Worm (Caenorhabditis elegans) whole organism, young adult: ENCODE measurements around the gene C06A1.3.

Source experiments
- B0336.3 ChIP-seq: fragments of 200-800 bp; sonication (Bioruptor generic); IDR thresholded peaks from 2 replicates; pipeline ENCODE4 v1.3.6; 2022; ENCODE audit warnings: missing genetic modification characterization, missing compliant biosample characterization
- F37B4.10 ChIP-seq: fragments of 200-800 bp; sonication (Bioruptor generic); IDR thresholded peaks from 2 replicates; pipeline ENCODE4 v1.3.6; 2022; ENCODE audit warnings: missing genetic modification characterization, missing compliant biosample characterization
- F39B2.1 ChIP-seq: fragments of 200-800 bp; sonication (Bioruptor generic); IDR thresholded peaks from 2 replicates; pipeline ENCODE4 v1.3.6; 2022; ENCODE audit warnings: missing genetic modification reagents, missing genetic modification characterization, missing compliant biosample characterization
- F52B5.7 ChIP-seq: sonication (generic microtip); optimal IDR thresholded peaks from 2 replicates; lab custom pipeline; 2016; ENCODE audit warnings: mild to moderate bottlenecking, missing genetic modification characterization, missing compliant biosample characterization
- F55B11.4 ChIP-seq: sonication (generic microtip); optimal IDR thresholded peaks from 2 replicates; lab custom pipeline; 2016; ENCODE audit warnings: missing compliant biosample characterization, missing genetic modification characterization, borderline replicate concordance; ENCODE audit not compliant: insufficient read depth
- F57C9.4 ChIP-seq: sonication (generic microtip); optimal IDR thresholded peaks from 2 replicates; lab custom pipeline; 2017; ENCODE audit warnings: mild to moderate bottlenecking, missing genetic modification characterization, missing compliant biosample characterization
- K12H6.12 ChIP-seq: fragments of 200-800 bp; sonication (Bioruptor generic); optimal IDR thresholded peaks from 2 replicates; lab custom pipeline; 2018; ENCODE audit warnings: mild to moderate bottlenecking, missing genetic modification characterization, missing compliant biosample characterization
- Y56A3A.18 ChIP-seq: fragments of 200-800 bp; sonication (Bioruptor generic); IDR thresholded peaks from 2 replicates; pipeline ENCODE4 v1.3.6; 2022; ENCODE audit warnings: missing genetic modification reagents, missing genetic modification characterization, missing compliant biosample characterization
- ZK185.1 ChIP-seq: sonication (generic microtip); optimal IDR thresholded peaks from 2 replicates; lab custom pipeline; 2016; ENCODE audit warnings: mild to moderate bottlenecking, missing genetic modification characterization, missing compliant biosample characterization; ENCODE audit not compliant: poor library complexity, severe bottlenecking
- ama-1 ChIP-seq, 3 experiments: fragments of 150-350 bp in 1 of 3; sonication (generic microtip) in 2 of 3; optimal IDR thresholded peaks; 2 replicates each; lab custom pipeline; 2014 to 2018; ENCODE audit warnings: missing biosample characterization in 2 of 3, missing genetic modification characterization in 2 of 3, missing genetic modification reagents in 2 of 3
- atf-7 ChIP-seq: sonication (generic microtip); optimal IDR thresholded peaks from 2 replicates; lab custom pipeline; 2017; ENCODE audit warnings: mild to moderate bottlenecking, missing genetic modification characterization, missing compliant biosample characterization
- athp-1 ChIP-seq: sonication (generic microtip); optimal IDR thresholded peaks from 2 replicates; lab custom pipeline; 2017; ENCODE audit warnings: mild to moderate bottlenecking, missing genetic modification characterization, missing compliant biosample characterization
- attf-5 ChIP-seq: fragments of 200-800 bp; sonication (Bioruptor generic); optimal IDR thresholded peaks from 2 replicates; lab custom pipeline; 2018; ENCODE audit warnings: mild to moderate bottlenecking, missing genetic modification characterization, missing compliant biosample characterization
- bed-1 ChIP-seq: fragments of 200-800 bp; sonication (Bioruptor generic); IDR thresholded peaks from 2 replicates; pipeline ENCODE4 v1.3.6; 2022; ENCODE audit warnings: missing genetic modification reagents, missing genetic modification characterization, missing compliant biosample characterization
- ccch-3 ChIP-seq: fragments of 200-800 bp; sonication (Bioruptor generic); optimal IDR thresholded peaks from 2 replicates; lab custom pipeline; 2018; ENCODE audit warnings: mild to moderate bottlenecking, missing genetic modification characterization, missing compliant biosample characterization
- cebp-2 ChIP-seq: fragments of 200-800 bp; sonication (Bioruptor generic); IDR thresholded peaks from 2 replicates; pipeline ENCODE4 v1.3.6; 2022; ENCODE audit warnings: missing genetic modification characterization, missing compliant biosample characterization
- ceh-79 ChIP-seq: sonication (generic microtip); optimal IDR thresholded peaks from 2 replicates; lab custom pipeline; 2017; ENCODE audit warnings: mild to moderate bottlenecking, missing genetic modification characterization, missing compliant biosample characterization
- chd-7 ChIP-seq: sonication (generic microtip); optimal IDR thresholded peaks from 2 replicates; lab custom pipeline; 2016; ENCODE audit warnings: mild to moderate bottlenecking, missing genetic modification characterization, moderate library complexity, missing compliant biosample characterization
- dox-1 ChIP-seq: fragments of 200-800 bp; sonication (Bioruptor generic); IDR thresholded peaks from 2 replicates; pipeline ENCODE4 v1.3.6; 2022; ENCODE audit warnings: missing genetic modification reagents, missing genetic modification characterization, missing compliant biosample characterization
- dpff-1 ChIP-seq: sonication (generic microtip); optimal IDR thresholded peaks from 2 replicates; lab custom pipeline; 2017; ENCODE audit warnings: mild to moderate bottlenecking, missing genetic modification characterization, missing compliant biosample characterization
- egl-44 ChIP-seq: fragments of 200-800 bp; sonication (Bioruptor generic); IDR thresholded peaks from 2 replicates; pipeline ENCODE4 v1.3.6; 2022; ENCODE audit warnings: missing genetic modification reagents, missing genetic modification characterization, missing compliant biosample characterization
- ekl-4 ChIP-seq: fragments of 200-800 bp; sonication (Bioruptor generic); IDR thresholded peaks from 2 replicates; pipeline ENCODE4 v1.3.6; 2022; ENCODE audit warnings: missing genetic modification reagents, missing genetic modification characterization, missing compliant biosample characterization
- ets-4 ChIP-seq: fragments of 200-800 bp; sonication (Bioruptor generic); optimal IDR thresholded peaks from 2 replicates; lab custom pipeline; 2018; ENCODE audit warnings: mild to moderate bottlenecking, missing genetic modification characterization, missing compliant biosample characterization
- hlh-26 ChIP-seq: fragments of 200-800 bp; sonication (Bioruptor generic); conservative IDR thresholded peaks from 2 replicates; pipeline ENCODE4 v1.3.6; 2022; ENCODE audit warnings: missing genetic modification reagents, missing genetic modification characterization, missing compliant biosample characterization
- hmg-1.2 ChIP-seq: fragments of 200-800 bp; sonication (Bioruptor generic); IDR thresholded peaks from 2 replicates; pipeline ENCODE4 v1.3.6; 2022; ENCODE audit warnings: missing genetic modification reagents, missing genetic modification characterization, missing compliant biosample characterization
- lin-35 ChIP-seq, 3 experiments: fragments of 150-350 bp in 2 of 3; sonication (generic microtip) in 1 of 3; optimal IDR thresholded peaks; 2 replicates each; lab custom pipeline; 2014 to 2018; ENCODE audit warnings: missing biosample characterization in 3 of 3, missing genetic modification characterization in 3 of 3, missing genetic modification reagents in 3 of 3
- lsl-1 ChIP-seq: fragments of 200-800 bp; sonication (Bioruptor generic); optimal IDR thresholded peaks from 2 replicates; lab custom pipeline; 2018; ENCODE audit warnings: mild to moderate bottlenecking, missing genetic modification characterization, moderate library complexity, missing compliant biosample characterization
- madf-3 ChIP-seq: fragments of 200-800 bp; sonication (Bioruptor generic); IDR thresholded peaks from 2 replicates; pipeline ENCODE4 v1.3.6; 2022; ENCODE audit warnings: missing genetic modification reagents, missing genetic modification characterization, missing compliant biosample characterization
- madf-6 ChIP-seq: fragments of 200-800 bp; sonication (Bioruptor generic); IDR thresholded peaks from 2 replicates; pipeline ENCODE4 v1.3.6; 2022; ENCODE audit warnings: missing genetic modification reagents, missing genetic modification characterization, missing compliant biosample characterization
- nfya-2 ChIP-seq: fragments of 200-800 bp; sonication (Bioruptor generic); IDR thresholded peaks from 2 replicates; pipeline ENCODE4 v1.3.6; 2022; ENCODE audit warnings: missing genetic modification reagents, missing genetic modification characterization, missing compliant biosample characterization
- pbrm-1 ChIP-seq: fragments of 200-800 bp; sonication (Bioruptor generic); IDR thresholded peaks from 2 replicates; pipeline ENCODE4 v1.3.6; 2022; ENCODE audit warnings: missing genetic modification reagents, missing genetic modification characterization, missing compliant biosample characterization
- rcor-1 ChIP-seq: fragments of 200-800 bp; sonication (Bioruptor generic); IDR thresholded peaks from 2 replicates; pipeline ENCODE4 v1.3.6; 2022; ENCODE audit warnings: missing genetic modification reagents, missing genetic modification characterization, missing compliant biosample characterization
- repo-1 ChIP-seq: sonication (generic microtip); optimal IDR thresholded peaks from 2 replicates; lab custom pipeline; 2017; ENCODE audit warnings: mild to moderate bottlenecking, missing genetic modification characterization, missing compliant biosample characterization
- rpc-1 ChIP-seq, 2 experiments: fragments of 150-350 bp in 1 of 2; sonication (generic microtip) in 1 of 2; optimal IDR thresholded peaks; 2 replicates each; lab custom pipeline; 2014 to 2018; ENCODE audit warnings: missing biosample characterization in 1 of 2, missing genetic modification characterization in 1 of 2, missing genetic modification reagents in 1 of 2, missing genotype in 1 of 2
- sea-2 ChIP-seq: fragments of 200-800 bp; sonication (Bioruptor generic); IDR thresholded peaks from 2 replicates; pipeline ENCODE4 v1.3.6; 2022; ENCODE audit warnings: missing genetic modification characterization, missing compliant biosample characterization
- snpc-1.3 ChIP-seq: sonication (generic microtip); optimal IDR thresholded peaks from 2 replicates; lab custom pipeline; 2017; ENCODE audit warnings: missing genetic modification characterization, mild to moderate bottlenecking, missing compliant biosample characterization, antibody characterized with exemption, moderate library complexity, missing genotype, missing genetic modification reagents; ENCODE audit not compliant: insufficient read depth
- snpc-4 ChIP-seq, 5 experiments: fragments of 150-350 bp in 1 of 5; sonication (generic microtip) in 4 of 5; optimal IDR thresholded peaks; 2 replicates each; lab custom pipeline; 2014 to 2018; ENCODE audit warnings: missing genetic modification characterization in 5 of 5, missing biosample characterization in 3 of 5, antibody characterized with exemption in 2 of 5, mild to moderate bottlenecking in 2 of 5, missing compliant biosample characterization in 2 of 5, missing genotype in 2 of 5, moderate library complexity in 2 of 5, missing genetic modification reagents in 1 of 5
- tbp1 ChIP-seq: fragments of 200-800 bp; sonication (Bioruptor generic); optimal IDR thresholded peaks from 2 replicates; lab custom pipeline; 2018; ENCODE audit warnings: mild to moderate bottlenecking, missing genetic modification characterization, missing compliant biosample characterization
- zim-3 ChIP-seq: sonication (generic microtip); optimal IDR thresholded peaks from 2 replicates; lab custom pipeline; 2017; ENCODE audit warnings: mild to moderate bottlenecking, missing genetic modification characterization, moderate library complexity, missing compliant biosample characterization

The C06A1.3 gene

DNA sequence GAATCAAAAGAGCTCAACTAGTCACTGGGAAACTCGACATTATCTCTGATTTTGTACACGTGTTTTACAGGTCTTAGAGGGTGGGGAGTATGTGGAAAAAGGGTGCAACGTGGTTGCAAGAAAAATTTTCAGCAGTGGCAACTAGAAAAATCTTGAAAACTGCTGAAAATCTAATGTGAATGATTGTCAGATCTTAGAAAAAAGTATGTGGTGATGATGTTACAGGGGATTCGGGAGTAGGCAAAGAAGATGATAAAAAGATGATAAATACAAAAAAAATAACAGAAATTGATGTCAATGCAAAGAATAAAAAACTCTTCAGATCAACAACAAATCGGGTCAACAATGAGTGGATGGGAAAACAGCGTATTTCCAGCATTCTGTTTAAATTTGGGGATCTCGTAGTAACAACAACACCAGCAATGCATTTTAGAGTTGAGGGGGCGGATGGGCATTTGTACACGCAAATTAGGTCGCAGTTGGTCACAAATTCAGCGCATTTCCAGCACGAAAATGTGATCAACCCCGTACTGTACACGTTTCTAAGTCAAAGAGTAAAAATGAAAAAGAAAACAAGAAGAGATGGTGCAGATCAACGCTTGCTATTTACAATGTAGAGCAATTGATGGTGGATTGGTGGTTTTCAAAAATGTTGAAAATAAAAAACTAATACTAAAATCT lies 28.5 kb upstream of the C06A1.3 start (continued):
- no peak for TF ChIP-seq nfya-2 (GFP tag; lab: Robert Waterston, UW)
- peak; percentile 53 for TF ChIP-seq ets-4 (GFP tag; lab: Kevin White, UChicago)
- 0 out of 2 replicates have a peak, but pooled peaks have one; percentile 73 for TF ChIP-seq cebp-2 (GFP tag; lab: Robert Waterston, UW)
- TF ChIP-seq egl-44 (GFP tag; lab: Robert Waterston, UW): peak; percentile 40; the same call in 1 of the 2 replicates
- peak; percentile 54; the same call in 1 of the 2 replicates for TF ChIP-seq sea-2
- TF ChIP-seq lin-35 (GFP tag; optimal IDR thresholded peaks at IDR 0.05; lab: Kevin White, UChicago): peak in 1 of 3 experiments; percentile 23
- TF ChIP-seq atf-7 (tag; lab: Kevin White, UChicago): peak; percentile 24
- TF ChIP-seq bed-1 (GFP tag; lab: Robert Waterston, UW): peak; percentile 14; the same call in 1 of the 2 replicates
- TF ChIP-seq tbp1 (GFP tag; lab: Kevin White, UChicago): peak; percentile 33
- TF ChIP-seq repo-1 (tag; lab: Kevin White, UChicago): peak; percentile 76
- 0 out of 2 replicates have a peak, but pooled peaks have one; percentile 11 for TF ChIP-seq Y56A3A.18 (GFP tag; lab: Robert Waterston, UW)
- TF ChIP-seq zim-3 (tag; lab: Kevin White, UChicago): peak; percentile 66
- TF ChIP-seq ccch-3 (GFP tag; lab: Kevin White, UChicago): no peak
- TF ChIP-seq F52B5.7: peak; percentile 60
- no peak for TF ChIP-seq dpff-1 (tag; lab: Kevin White, UChicago)
- no peak for TF ChIP-seq snpc-4 (GFP tag; optimal IDR thresholded peaks at IDR 0.05; lab: Kevin White, UChicago)
- peak in 1 of 4 experiments; percentile 2 for TF ChIP-seq snpc-4 (tag; optimal IDR thresholded peaks at IDR 0.05; lab: Kevin White, UChicago)
- TF ChIP-seq ZK185.1 (tag; lab: Kevin White, UChicago): peak; percentile 36
- TF ChIP-seq madf-6 (GFP tag; lab: Robert Waterston, UW): peak; percentile 27; the same call in 1 of the 2 replicates
- no peak for TF ChIP-seq athp-1 (tag; lab: Kevin White, UChicago)
- peak; percentile 44 for TF ChIP-seq ama-1 (optimal IDR thresholded peaks at IDR 0.05; lab: Kevin White, UChicago)
- TF ChIP-seq ama-1 (GFP tag; optimal IDR thresholded peaks at IDR 0.05; lab: Kevin White, UChicago): no peak
- peak; percentile 82; the same call in 1 of the 2 replicates for TF ChIP-seq madf-3 (GFP tag; lab: Robert Waterston, UW)
- peak; percentile 40 for TF ChIP-seq hmg-1.2 (GFP tag; lab: Robert Waterston, UW)
- no peak; the same call in 1 of the 2 replicates for TF ChIP-seq B0336.3 (GFP tag; lab: Robert Waterston, UW)
- no peak for TF ChIP-seq F55B11.4 (tag; lab: Kevin White, UChicago)
- no peak for TF ChIP-seq rpc-1 (optimal IDR thresholded peaks at IDR 0.05; lab: Kevin White, UChicago)
- TF ChIP-seq rpc-1 (tag; optimal IDR thresholded peaks at IDR 0.05; lab: Kevin White, UChicago): no peak
- TF ChIP-seq attf-5: peak; percentile 31
- TF ChIP-seq chd-7 (tag; lab: Kevin White, UChicago): peak; percentile 20
- peak; percentile 66 for TF ChIP-seq F57C9.4 (tag; lab: Kevin White, UChicago)
- TF ChIP-seq ekl-4 (GFP tag; lab: Robert Waterston, UW): peak; percentile 5; the same call in 1 of the 2 replicates
- 0 out of 2 replicates have a peak, but pooled peaks have one; percentile 58 for TF ChIP-seq hlh-26
- TF ChIP-seq F39B2.1 (GFP tag; lab: Robert Waterston, UW): 0 out of 2 replicates have a peak, but pooled peaks have one; percentile 9
- TF ChIP-seq K12H6.12 (tag; lab: Kevin White, UChicago): peak; percentile 47
- TF ChIP-seq rcor-1: 0 out of 2 replicates have a peak, but pooled peaks have one; percentile 19
- peak; percentile 25 for TF ChIP-seq snpc-1.3
- TF ChIP-seq pbrm-1: no peak; the same call in 1 of the 2 replicates
- 0 out of 2 replicates have a peak, but pooled peaks have one; percentile 60 for TF ChIP-seq F37B4.10 (GFP tag; lab: Robert Waterston, UW)
- TF ChIP-seq lsl-1 (GFP tag; lab: Kevin White, UChicago): peak; percentile 18
- no peak for TF ChIP-seq ceh-79 (tag; lab: Kevin White, UChicago)
- TF ChIP-seq dox-1: peak; percentile 38; the same call in 1 of the 2 replicates
